Fruit fly (Drosophila melanogaster) whole organism, pupa: Measurements from ENCODE around the gene subdued.

Experiments used
- CG32121 ChIP-seq: fragments of 200-800 bp; sonication (Bioruptor generic); IDR thresholded peaks from 2 replicates; pipeline ENCODE4 v1.3.6; 2022; ENCODE audit warnings: missing biosample characterization, missing genetic modification characterization
- Ets98B ChIP-seq: fragments of 200-800 bp; sonication (Bioruptor generic); IDR thresholded peaks from 2 replicates; pipeline ENCODE4 v1.3.6; 2022; ENCODE audit warnings: missing biosample characterization, missing genetic modification characterization

DNA sequence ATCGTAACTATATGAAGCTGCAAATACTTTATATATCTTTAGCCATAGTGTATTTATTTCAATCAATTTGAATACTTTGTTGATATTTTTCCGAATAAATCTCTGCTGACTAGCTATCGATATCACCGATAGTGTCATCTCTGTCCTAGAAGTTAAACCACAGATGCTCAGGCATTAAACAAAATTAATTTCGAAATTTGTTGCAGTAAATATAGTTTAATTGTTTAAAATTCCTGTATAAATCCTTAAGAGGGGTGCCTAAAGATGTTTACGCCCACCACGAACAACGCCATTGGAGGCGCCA is 2.3 kb upstream of the subdued start, which contains the start of gene Nup58:
- no peak for TF ChIP-seq CG32121 (GFP tag; lab: Robert Waterston, UW)
- TF ChIP-seq Ets98B (GFP tag; lab: Robert Waterston, UW), result no peak
